Worm (Caenorhabditis elegans) whole organism, young adult: Measurements from ENCODE around the gene set-27.
"Not testable (repeated sequence)": the region's sequence is repeated elsewhere in the genome, so short reads cannot be mapped to it uniquely, and the experiment has no call there.

Experiments used
- B0019.2 ChIP-seq: fragments of 200-800 bp; sonication (Bioruptor generic); conservative IDR thresholded peaks from 2 replicates; pipeline ENCODE4 v1.3.6; 2022; ENCODE audit warnings: missing genetic modification reagents, missing genetic modification characterization, missing compliant biosample characterization
- C17E4.6 ChIP-seq: fragments of 200-800 bp; sonication (Bioruptor generic); IDR thresholded peaks from 2 replicates; pipeline ENCODE4 v1.3.6; 2022; ENCODE audit warnings: missing genetic modification reagents, missing genetic modification characterization, missing compliant biosample characterization
- D2030.7 ChIP-seq: fragments of 200-800 bp; sonication (Bioruptor generic); IDR thresholded peaks from 2 replicates; pipeline ENCODE4 v1.3.6; 2022; ENCODE audit warnings: missing genetic modification reagents, missing genetic modification characterization, missing compliant biosample characterization
- F22D6.2 ChIP-seq: sonication (generic microtip); optimal IDR thresholded peaks from 2 replicates; lab custom pipeline; 2016; ENCODE audit warnings: mild to moderate bottlenecking, missing genetic modification characterization, missing compliant biosample characterization
- F23B12.7 ChIP-seq: sonication (generic microtip); optimal IDR thresholded peaks from 2 replicates; lab custom pipeline; 2017; ENCODE audit warnings: missing genetic modification characterization, mild to moderate bottlenecking, missing compliant biosample characterization, antibody characterized with exemption, moderate library complexity; ENCODE audit not compliant: insufficient read depth
- F33H1.4 ChIP-seq: fragments of 200-800 bp; sonication (Bioruptor generic); IDR thresholded peaks from 2 replicates; pipeline ENCODE4 v1.3.6; 2022; ENCODE audit warnings: missing genetic modification reagents, missing genetic modification characterization, missing compliant biosample characterization
- T07F8.4 ChIP-seq: sonication (generic microtip); optimal IDR thresholded peaks from 2 replicates; lab custom pipeline; 2016; ENCODE audit warnings: mild to moderate bottlenecking, missing genetic modification characterization, moderate library complexity, missing compliant biosample characterization
- Y53F4B.3 ChIP-seq: fragments of 200-800 bp; sonication (Bioruptor generic); IDR thresholded peaks from 2 replicates; pipeline ENCODE4 v1.3.6; 2022; ENCODE audit warnings: missing genetic modification reagents, missing genetic modification characterization, missing compliant biosample characterization
- Y67H2A.10 ChIP-seq: fragments of 200-800 bp; sonication (Bioruptor generic); conservative IDR thresholded peaks from 2 replicates; pipeline ENCODE4 v1.3.6; 2022; ENCODE audit warnings: missing genetic modification reagents, missing genetic modification characterization, missing compliant biosample characterization
- Y95B8A.8 ChIP-seq: fragments of 200-800 bp; sonication (Bioruptor generic); IDR thresholded peaks from 2 replicates; pipeline ENCODE4 v1.3.6; 2022; ENCODE audit warnings: missing genetic modification reagents, missing genetic modification characterization, missing compliant biosample characterization
- aptf-2 ChIP-seq: fragments of 200-800 bp; sonication (Bioruptor generic); conservative IDR thresholded peaks from 2 replicates; pipeline ENCODE4 v1.3.6; 2022; ENCODE audit warnings: missing genetic modification reagents, missing genetic modification characterization, missing compliant biosample characterization
- attf-6 ChIP-seq: fragments of 200-800 bp; sonication (Bioruptor generic); IDR thresholded peaks from 2 replicates; pipeline ENCODE4 v1.3.6; 2022; ENCODE audit warnings: missing genetic modification reagents, missing genetic modification characterization, missing compliant biosample characterization
- cebp-1 ChIP-seq, 2 experiments: fragments of 200-800 bp in 1 of 2; sonication (Bioruptor generic) in 1 of 2; sonication (generic microtip) in 1 of 2; IDR thresholded peaks in 1 of 2; optimal IDR thresholded peaks in 1 of 2; 2 replicates each; pipeline versions ENCODE4 v1.3.6 to Lab custom; 2017 to 2022; ENCODE audit warnings: missing compliant biosample characterization in 2 of 2, missing genetic modification characterization in 2 of 2, mild to moderate bottlenecking in 1 of 2, missing genetic modification reagents in 1 of 2, moderate library complexity in 1 of 2
- dox-1 ChIP-seq: fragments of 200-800 bp; sonication (Bioruptor generic); IDR thresholded peaks from 2 replicates; pipeline ENCODE4 v1.3.6; 2022; ENCODE audit warnings: missing genetic modification reagents, missing genetic modification characterization, missing compliant biosample characterization
- efl-1 ChIP-seq: fragments of 150-350 bp; optimal IDR thresholded peaks from 2 replicates; lab custom pipeline; 2014; ENCODE audit warnings: missing biosample characterization, missing genetic modification reagents, missing genetic modification characterization
- gei-17 ChIP-seq: fragments of 200-800 bp; sonication (Bioruptor generic); optimal IDR thresholded peaks from 2 replicates; lab custom pipeline; 2018; ENCODE audit warnings: mild to moderate bottlenecking, missing genetic modification characterization, missing compliant biosample characterization
- him-1 ChIP-seq: sonication (generic microtip); optimal IDR thresholded peaks from 2 replicates; lab custom pipeline; 2016; ENCODE audit warnings: missing genotype, missing genetic modification reagents, missing genetic modification characterization, missing compliant biosample characterization
- hmg-1.2 ChIP-seq: fragments of 200-800 bp; sonication (Bioruptor generic); IDR thresholded peaks from 2 replicates; pipeline ENCODE4 v1.3.6; 2022; ENCODE audit warnings: missing genetic modification reagents, missing genetic modification characterization, missing compliant biosample characterization
- hrde-1 ChIP-seq: sonication (generic microtip); optimal IDR thresholded peaks from 2 replicates; lab custom pipeline; 2016; ENCODE audit warnings: missing genetic modification characterization, mild to moderate bottlenecking, missing compliant biosample characterization, moderate library complexity, missing genotype, missing genetic modification reagents, borderline replicate concordance
- let-526 ChIP-seq: fragments of 200-800 bp; sonication (Bioruptor generic); IDR thresholded peaks from 2 replicates; pipeline ENCODE4 v1.3.6; 2022; ENCODE audit warnings: missing genetic modification reagents, missing genetic modification characterization, missing compliant biosample characterization
- lin-26 ChIP-seq: fragments of 200-800 bp; sonication (Bioruptor generic); IDR thresholded peaks from 2 replicates; pipeline ENCODE4 v1.3.6; 2022; ENCODE audit warnings: missing genetic modification reagents, missing genetic modification characterization, missing compliant biosample characterization
- lsl-1 ChIP-seq: fragments of 200-800 bp; sonication (Bioruptor generic); optimal IDR thresholded peaks from 2 replicates; lab custom pipeline; 2018; ENCODE audit warnings: mild to moderate bottlenecking, missing genetic modification characterization, moderate library complexity, missing compliant biosample characterization
- lsy-27 ChIP-seq: sonication (generic microtip); optimal IDR thresholded peaks from 2 replicates; lab custom pipeline; 2017; ENCODE audit warnings: missing genetic modification characterization, mild to moderate bottlenecking, missing compliant biosample characterization, antibody characterized with exemption, missing genotype, borderline replicate concordance; ENCODE audit not compliant: insufficient read depth
- madf-3 ChIP-seq: fragments of 200-800 bp; sonication (Bioruptor generic); IDR thresholded peaks from 2 replicates; pipeline ENCODE4 v1.3.6; 2022; ENCODE audit warnings: missing genetic modification reagents, missing genetic modification characterization, missing compliant biosample characterization
- madf-6 ChIP-seq: fragments of 200-800 bp; sonication (Bioruptor generic); IDR thresholded peaks from 2 replicates; pipeline ENCODE4 v1.3.6; 2022; ENCODE audit warnings: missing genetic modification reagents, missing genetic modification characterization, missing compliant biosample characterization
- madf-8 ChIP-seq: fragments of 200-800 bp; sonication (Bioruptor generic); conservative IDR thresholded peaks from 2 replicates; pipeline ENCODE4 v1.3.6; 2022; ENCODE audit warnings: missing genetic modification reagents, missing genetic modification characterization, missing compliant biosample characterization
- mcd-1 ChIP-seq: fragments of 200-800 bp; sonication (Bioruptor generic); IDR thresholded peaks from 2 replicates; pipeline ENCODE4 v1.3.6; 2022; ENCODE audit warnings: missing genetic modification reagents, missing genetic modification characterization, missing compliant biosample characterization
- mel-28 ChIP-seq: sonication (generic microtip); optimal IDR thresholded peaks from 2 replicates; lab custom pipeline; 2016; ENCODE audit warnings: borderline replicate concordance, mild to moderate bottlenecking, missing genetic modification characterization, missing compliant biosample characterization
- mxl-1 ChIP-seq: sonication (generic microtip); optimal IDR thresholded peaks from 2 replicates; lab custom pipeline; 2016; ENCODE audit warnings: missing genetic modification characterization, missing compliant biosample characterization
- nfya-1 ChIP-seq: sonication (generic microtip); optimal IDR thresholded peaks from 2 replicates; lab custom pipeline; 2017; ENCODE audit warnings: antibody characterized with exemption, missing compliant biosample characterization, missing genetic modification characterization, borderline replicate concordance; ENCODE audit not compliant: insufficient read depth
- nhr-120 ChIP-seq: fragments of 200-800 bp; sonication (Bioruptor generic); IDR thresholded peaks from 2 replicates; pipeline ENCODE4 v1.3.6; 2022; ENCODE audit warnings: missing genetic modification characterization, missing compliant biosample characterization
- nhr-80 ChIP-seq: sonication (generic microtip); optimal IDR thresholded peaks from 2 replicates; lab custom pipeline; 2016; ENCODE audit warnings: missing genetic modification characterization, missing compliant biosample characterization
- pha-4 ChIP-seq: fragments of 150-350 bp; sonication (generic microtip); optimal IDR thresholded peaks from 2 replicates; lab custom pipeline; 2014; ENCODE audit warnings: missing biosample characterization, missing genetic modification reagents, missing genetic modification characterization
- snpc-4 ChIP-seq, 5 experiments: fragments of 150-350 bp in 1 of 5; sonication (generic microtip) in 4 of 5; optimal IDR thresholded peaks; 2 replicates each; lab custom pipeline; 2014 to 2018; ENCODE audit warnings: missing genetic modification characterization in 5 of 5, missing biosample characterization in 3 of 5, antibody characterized with exemption in 2 of 5, mild to moderate bottlenecking in 2 of 5, missing compliant biosample characterization in 2 of 5, missing genotype in 2 of 5, moderate library complexity in 2 of 5, missing genetic modification reagents in 1 of 5
- tbp1 ChIP-seq: fragments of 200-800 bp; sonication (Bioruptor generic); optimal IDR thresholded peaks from 2 replicates; lab custom pipeline; 2018; ENCODE audit warnings: mild to moderate bottlenecking, missing genetic modification characterization, missing compliant biosample characterization
- xnd-1 ChIP-seq: sonication (generic microtip); optimal IDR thresholded peaks from 2 replicates; lab custom pipeline; 2016; ENCODE audit warnings: missing genotype, missing genetic modification reagents, missing genetic modification characterization, missing compliant biosample characterization
- zfh-2 ChIP-seq: fragments of 200-800 bp; sonication (Bioruptor generic); conservative IDR thresholded peaks from 2 replicates; pipeline ENCODE4 v1.3.6; 2022; ENCODE audit warnings: missing genetic modification reagents, missing genetic modification characterization, missing compliant biosample characterization
- ztf-18 ChIP-seq: sonication (generic microtip); optimal IDR thresholded peaks from 2 replicates; lab custom pipeline; 2016; ENCODE audit warnings: missing genotype, mild to moderate bottlenecking, missing genetic modification characterization, missing compliant biosample characterization
- ztf-25 ChIP-seq: fragments of 200-800 bp; sonication (Bioruptor generic); IDR thresholded peaks from 2 replicates; pipeline ENCODE4 v1.3.6; 2022; ENCODE audit warnings: missing genetic modification reagents, missing genetic modification characterization, missing compliant biosample characterization

set-27 gene

DNA sequence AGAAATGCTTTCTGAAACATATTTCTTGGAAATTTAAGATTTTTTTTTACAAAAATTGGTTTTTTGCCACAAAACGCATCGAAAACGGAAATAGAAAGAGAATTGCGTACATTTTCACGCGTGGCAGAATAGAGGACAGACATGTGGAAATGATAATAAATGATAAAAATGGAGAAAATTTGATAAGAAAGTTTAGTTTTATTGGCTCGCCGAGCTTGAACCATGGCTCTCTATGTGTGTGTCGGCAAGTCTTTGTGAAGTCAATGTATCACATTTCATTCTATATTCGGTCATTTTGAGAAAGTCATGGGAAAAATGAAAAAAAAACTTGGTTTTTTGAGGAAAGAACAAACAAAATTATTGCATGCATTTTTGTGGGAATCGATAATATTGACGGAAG, 13.3 kb upstream of the set-27 start:
- no peak for TF ChIP-seq ztf-25 (GFP tag; lab: Robert Waterston, UW)
- no peak for TF ChIP-seq Y53F4B.3 (GFP tag; lab: Robert Waterston, UW)
- peak; percentile 71 for TF ChIP-seq nhr-80
- TF ChIP-seq cebp-1 (GFP tag; IDR thresholded peaks at IDR 0.05; lab: Robert Waterston, UW), result no peak
- peak; percentile 9 for TF ChIP-seq cebp-1 (tag; optimal IDR thresholded peaks at IDR 0.05; lab: Kevin White, UChicago)

DNA sequence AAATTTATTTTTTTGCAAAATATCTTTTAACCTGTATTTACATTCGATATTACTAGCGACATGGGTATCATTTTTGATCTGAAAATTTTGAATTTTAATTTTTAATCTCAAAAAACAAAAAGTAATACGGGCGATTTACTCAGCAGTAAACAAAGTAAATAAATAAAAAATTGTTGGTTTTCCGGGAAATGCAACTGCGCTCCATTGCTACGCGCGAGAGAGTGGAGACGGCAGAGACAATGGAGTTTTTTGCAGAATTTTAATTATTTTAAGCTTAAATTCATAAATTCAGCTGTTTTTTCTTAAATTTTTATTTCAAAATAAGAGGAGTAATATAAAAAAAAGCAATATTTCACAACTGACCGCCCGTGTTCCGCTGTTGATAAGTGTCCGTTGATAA, 2.0 kb upstream of the set-27 start, which contains the start of gene slc-30A9:
Gene slc-30A9, minus strand, starts transcription at position 78 of the 400 bp plus-strand sequence.
- peak; percentile 54; the same call in 1 of the 2 replicates for TF ChIP-seq F33H1.4
- no peak for TF ChIP-seq mel-28
- TF ChIP-seq mcd-1, result peak; percentile 89
- TF ChIP-seq ztf-18 (tag; lab: Kevin White, UChicago), result no peak
- TF ChIP-seq hmg-1.2 (GFP tag; lab: Robert Waterston, UW), result peak; percentile 98
- no peak for TF ChIP-seq madf-3 (GFP tag; lab: Robert Waterston, UW)
- TF ChIP-seq xnd-1 (tag; lab: Kevin White, UChicago), result no peak
- no peak for TF ChIP-seq madf-8
- TF ChIP-seq let-526, result no peak
- TF ChIP-seq madf-6, result peak; percentile 53; the same call in 1 of the 2 replicates
- TF ChIP-seq D2030.7 (GFP tag; lab: Robert Waterston, UW), result 0 out of 2 replicates have a peak, but pooled peaks have one; percentile 23
- TF ChIP-seq lsl-1 (GFP tag; lab: Kevin White, UChicago), result peak; percentile 26
- TF ChIP-seq mxl-1 (tag; lab: Kevin White, UChicago), result no peak
- no peak for TF ChIP-seq snpc-4 (GFP tag; optimal IDR thresholded peaks at IDR 0.05; lab: Kevin White, UChicago)
- TF ChIP-seq snpc-4 (tag; optimal IDR thresholded peaks at IDR 0.05; lab: Kevin White, UChicago), result no peak

ce11 chrIII:2699363-2699762, 1.4 kb upstream of the set-27 start, which contains the start of gene cox-6B:
Gene cox-6B, plus strand, starts transcription at chrIII:2699663.
- TF ChIP-seq nfya-1 (tag; lab: Kevin White, UChicago); mcd-1; lsy-27 (tag; lab: Kevin White, UChicago): not testable (repeated sequence)

DNA sequence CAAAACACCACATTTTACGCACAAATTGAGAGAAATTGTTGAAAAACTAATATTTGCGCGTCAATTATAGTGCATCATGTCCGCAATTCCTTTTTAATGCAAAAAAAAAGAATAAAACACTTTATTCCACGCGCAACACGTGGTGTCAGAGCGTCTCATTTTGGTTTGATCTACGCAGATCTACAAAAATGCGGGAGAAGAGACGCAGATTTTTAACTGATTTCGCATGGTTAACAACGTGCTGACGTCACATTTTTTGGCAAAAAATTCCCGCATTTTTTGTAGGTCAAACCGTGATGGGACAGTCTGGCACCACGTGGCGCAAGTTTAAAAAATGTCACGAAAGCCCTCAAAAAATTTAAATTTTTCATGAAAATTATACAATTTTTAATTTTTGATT, 9.5 kb downstream of the set-27 start:
- TF ChIP-seq hrde-1 (no peak), lsy-27 (tag; lab: Kevin White, UChicago) (no peak), Y95B8A.8 (GFP tag; lab: Robert Waterston, UW) (no peak), pha-4 (tag; lab: Kevin White, UChicago) (no peak), madf-6 (peak; percentile 58), F22D6.2 (tag; lab: Kevin White, UChicago) (no peak)
- TF ChIP-seq, all 124 proteins: peak for 1

DNA sequence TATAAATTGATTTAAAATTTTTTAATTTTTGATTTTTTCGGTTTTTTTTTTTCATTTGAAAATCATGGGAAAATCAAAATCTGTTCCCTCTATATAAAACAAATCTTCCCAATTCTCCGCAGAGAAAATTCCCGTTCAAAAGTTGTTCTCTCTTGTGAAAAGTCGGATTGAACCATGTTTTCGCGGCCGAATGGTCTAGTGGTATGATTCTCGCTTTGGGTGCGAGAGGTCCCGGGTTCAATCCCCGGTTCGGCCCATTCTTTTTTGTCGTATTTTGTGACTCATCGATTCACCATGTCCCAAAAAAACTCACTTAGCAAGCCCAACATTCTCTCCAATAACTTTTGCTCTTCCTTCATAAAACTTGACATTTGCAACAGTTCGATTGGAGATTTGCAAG, 10.8 kb downstream of the set-27 start:
- no peak for TF ChIP-seq efl-1 (GFP tag; lab: Kevin White, UChicago)
- 0 out of 2 replicates have a peak, but pooled peaks have one; percentile 34 for TF ChIP-seq dox-1
- no peak for TF ChIP-seq B0019.2 (GFP tag; lab: Robert Waterston, UW)
- TF ChIP-seq madf-6, result peak; percentile 38; the same call in 1 of the 2 replicates
- TF ChIP-seq zfh-2, result no peak
- peak; percentile 62 for TF ChIP-seq him-1
- no peak for TF ChIP-seq nhr-120 (GFP tag; lab: Robert Waterston, UW)
- no peak for TF ChIP-seq C17E4.6 (GFP tag; lab: Robert Waterston, UW)
- TF ChIP-seq T07F8.4, result peak; percentile 23
- TF ChIP-seq gei-17 (GFP tag; lab: Kevin White, UChicago), result no peak
- TF ChIP-seq aptf-2 (GFP tag; lab: Robert Waterston, UW), result no peak
- no peak for TF ChIP-seq snpc-4 (GFP tag; optimal IDR thresholded peaks at IDR 0.05; lab: Kevin White, UChicago)
- no peak for TF ChIP-seq snpc-4 (tag; optimal IDR thresholded peaks at IDR 0.05; lab: Kevin White, UChicago)
- TF ChIP-seq F23B12.7 (tag; lab: Kevin White, UChicago), result no peak
- TF ChIP-seq D2030.7 (GFP tag; lab: Robert Waterston, UW), result peak; percentile 48
- TF ChIP-seq Y67H2A.10 (GFP tag; lab: Robert Waterston, UW), result no peak
- no peak for TF ChIP-seq attf-6 (GFP tag; lab: Robert Waterston, UW)
- TF ChIP-seq tbp1 (GFP tag; lab: Kevin White, UChicago), result peak; percentile 88
- no peak for TF ChIP-seq nfya-1 (tag; lab: Kevin White, UChicago)
- peak; percentile 30; the same call in 1 of the 2 replicates for TF ChIP-seq F33H1.4
- no peak; the same call in 1 of the 2 replicates for TF ChIP-seq lin-26
